Worm (Caenorhabditis elegans) whole organism, midembryonic: ENCODE measurements around the gene cpna-1.

Experiments used
- klf-2 ChIP-seq: fragments of 200-800 bp; sonication (Bioruptor generic); conservative IDR thresholded peaks from 2 replicates; pipeline ENCODE4 v1.3.6; 2022; ENCODE audit warnings: missing genetic modification reagents, missing genetic modification characterization, missing compliant biosample characterization
- ztf-29 ChIP-seq: fragments of 200-800 bp; sonication (Bioruptor generic); IDR thresholded peaks from 2 replicates; pipeline ENCODE4 v1.3.6; 2022; ENCODE audit warnings: missing genetic modification reagents, missing genetic modification characterization, missing compliant biosample characterization

- TF ChIP-seq klf-2 (GFP tag; lab: Robert Waterston, UW) (no peak), ztf-29 (no peak)
Measured at ce11 chrII:4157817-4158216, 28.6 kb upstream of the cpna-1 start.
